Fruit fly (Drosophila melanogaster) whole organism, prepupa: ENCODE data around the gene ddbt.

Experiments
- Blimp-1 ChIP-seq: fragments of 200-800 bp; sonication (Bioruptor generic); optimal IDR thresholded peaks from 3 replicates; lab custom pipeline; 2017; ENCODE audit warnings: missing biosample characterization, missing genetic modification characterization, mild to moderate bottlenecking, moderate library complexity, missing genetic modification reagents
- CG10669 ChIP-seq: fragments of 200-800 bp; sonication (Bioruptor generic); optimal IDR thresholded peaks from 3 replicates; lab custom pipeline; 2018; ENCODE audit warnings: missing biosample characterization, mild to moderate bottlenecking, missing genetic modification characterization, moderate library complexity
- CG11762 ChIP-seq: fragments of 200-800 bp; sonication (Bioruptor generic); optimal IDR thresholded peaks from 3 replicates; lab custom pipeline; 2016; ENCODE audit warnings: missing biosample characterization, missing genetic modification characterization; ENCODE audit not compliant: insufficient read depth
- CG11902 ChIP-seq: fragments of 200-800 bp; sonication (Bioruptor generic); optimal IDR thresholded peaks from 3 replicates; lab custom pipeline; 2016; ENCODE audit warnings: missing biosample characterization, missing genetic modification characterization
- CG15336 ChIP-seq: fragments of 200-800 bp; sonication (Bioruptor generic); IDR thresholded peaks from 2 replicates; pipeline ENCODE4 v1.3.6; 2022; ENCODE audit warnings: missing biosample characterization, missing genetic modification characterization
- CG1621 ChIP-seq: fragments of 200-800 bp; sonication (Bioruptor generic); optimal IDR thresholded peaks from 3 replicates; lab custom pipeline; 2018; ENCODE audit warnings: missing biosample characterization, mild to moderate bottlenecking, missing genetic modification characterization
- CG16779 ChIP-seq: fragments of 200-800 bp; sonication (Bioruptor generic); optimal IDR thresholded peaks from 3 replicates; lab custom pipeline; 2017; ENCODE audit warnings: missing biosample characterization, mild to moderate bottlenecking, missing genetic modification characterization
- CG3032 ChIP-seq: fragments of 200-800 bp; optimal IDR thresholded peaks from 2 replicates; lab custom pipeline; 2019; ENCODE audit warnings: missing biosample characterization, mild to moderate bottlenecking, missing genetic modification characterization, moderate library complexity
- CG32006 ChIP-seq: fragments of 200-800 bp; sonication (Bioruptor generic); optimal IDR thresholded peaks from 3 replicates; lab custom pipeline; 2017; ENCODE audit warnings: missing biosample characterization, mild to moderate bottlenecking, missing genetic modification characterization
- CG34406 ChIP-seq: fragments of 200-800 bp; sonication (Bioruptor generic); optimal IDR thresholded peaks from 3 replicates; lab custom pipeline; 2016; ENCODE audit warnings: missing biosample characterization, missing genetic modification characterization
- CG3919 ChIP-seq: fragments of 200-800 bp; sonication (Bioruptor generic); optimal IDR thresholded peaks from 3 replicates; lab custom pipeline; 2016; ENCODE audit warnings: missing biosample characterization, missing genetic modification characterization
- CG4318 ChIP-seq: fragments of 200-800 bp; sonication (Bioruptor generic); optimal IDR thresholded peaks from 3 replicates; lab custom pipeline; 2017; ENCODE audit warnings: missing biosample characterization, mild to moderate bottlenecking, missing genetic modification characterization
- CG6163 ChIP-seq: fragments of 200-800 bp; sonication (Bioruptor generic); IDR thresholded peaks from 3 replicates; pipeline ENCODE4 v1.3.6; 2022; ENCODE audit warnings: missing biosample characterization, missing genetic modification characterization
- CG6792 ChIP-seq: fragments of 200-800 bp; sonication (Bioruptor generic); optimal IDR thresholded peaks from 3 replicates; lab custom pipeline; 2016; ENCODE audit warnings: missing biosample characterization, missing genetic modification characterization
- CG6808 ChIP-seq: fragments of 200-800 bp; sonication (Bioruptor generic); optimal IDR thresholded peaks from 3 replicates; lab custom pipeline; 2017; ENCODE audit warnings: missing biosample characterization, missing genetic modification characterization, mild to moderate bottlenecking, moderate library complexity, missing genetic modification reagents
- CG6854 ChIP-seq: fragments of 200-800 bp; sonication (Bioruptor generic); optimal IDR thresholded peaks from 2 replicates; lab custom pipeline; 2017; ENCODE audit warnings: missing biosample characterization, mild to moderate bottlenecking, missing genetic modification characterization
- CG7368 ChIP-seq: fragments of 200-800 bp; sonication (Bioruptor generic); optimal IDR thresholded peaks from 3 replicates; lab custom pipeline; 2016; ENCODE audit warnings: missing biosample characterization, missing genetic modification characterization
- CG8632 ChIP-seq: fragments of 200-800 bp; sonication (Bioruptor generic); optimal IDR thresholded peaks from 3 replicates; lab custom pipeline; 2016; ENCODE audit warnings: missing biosample characterization, missing genetic modification characterization
- CG9139 ChIP-seq: fragments of 200-800 bp; sonication (Bioruptor generic); optimal IDR thresholded peaks from 3 replicates; lab custom pipeline; 2017; ENCODE audit warnings: missing biosample characterization, mild to moderate bottlenecking, missing genetic modification characterization
- Eip78C ChIP-seq: fragments of 200-800 bp; sonication (Bioruptor generic); peaks from one replicate; lab custom pipeline; 2016; ENCODE audit warnings: missing biosample characterization, missing genetic modification characterization
- Ets21C ChIP-seq: fragments of 200-800 bp; sonication (Bioruptor generic); optimal IDR thresholded peaks from 3 replicates; lab custom pipeline; 2016; ENCODE audit warnings: missing biosample characterization, missing genetic modification characterization
- Gug ChIP-seq: fragments of 200-800 bp; sonication (Bioruptor generic); IDR thresholded peaks from 2 replicates; pipeline ENCODE4 v1.3.6; 2022; ENCODE audit warnings: missing biosample characterization, missing genetic modification characterization
- Hr4 ChIP-seq: fragments of 200-800 bp; sonication (Bioruptor generic); optimal IDR thresholded peaks from 3 replicates; lab custom pipeline; 2016; ENCODE audit warnings: missing biosample characterization, missing genetic modification characterization
- Lpt ChIP-seq: fragments of 200-800 bp; sonication (Bioruptor generic); optimal IDR thresholded peaks from 3 replicates; lab custom pipeline; 2016; ENCODE audit warnings: missing biosample characterization, missing genetic modification characterization
- Sox102F ChIP-seq: fragments of 200-800 bp; sonication (Bioruptor generic); optimal IDR thresholded peaks from 2 replicates; lab custom pipeline; 2016; ENCODE audit warnings: missing biosample characterization, mild to moderate bottlenecking, missing genetic modification characterization
- Sox14 ChIP-seq: fragments of 200-800 bp; sonication (Bioruptor generic); optimal IDR thresholded peaks from 3 replicates; lab custom pipeline; 2016; ENCODE audit warnings: missing biosample characterization, missing genetic modification characterization
- Sox15 ChIP-seq: fragments of 200-800 bp; sonication (Bioruptor generic); optimal IDR thresholded peaks from 3 replicates; lab custom pipeline; 2016; ENCODE audit warnings: missing biosample characterization, missing genetic modification characterization
- achi ChIP-seq: fragments of 200-800 bp; sonication (Bioruptor generic); optimal IDR thresholded peaks from 3 replicates; lab custom pipeline; 2016; ENCODE audit warnings: missing biosample characterization, missing genetic modification characterization
- acj6 ChIP-seq: fragments of 200-800 bp; sonication (Bioruptor generic); optimal IDR thresholded peaks from 3 replicates; lab custom pipeline; 2016; ENCODE audit warnings: missing biosample characterization, missing genetic modification characterization
- cyc ChIP-seq: fragments of 200-800 bp; sonication (Bioruptor generic); optimal IDR thresholded peaks from 3 replicates; lab custom pipeline; 2016; ENCODE audit warnings: missing biosample characterization, missing genetic modification characterization
- dac ChIP-seq: fragments of 200-800 bp; sonication (Bioruptor generic); optimal IDR thresholded peaks from 2 replicates; lab custom pipeline; 2017; ENCODE audit warnings: missing biosample characterization, mild to moderate bottlenecking, missing genetic modification characterization
- dsx ChIP-seq: fragments of 200-800 bp; optimal IDR thresholded peaks from 3 replicates; lab custom pipeline; 2019; ENCODE audit warnings: missing biosample characterization, mild to moderate bottlenecking, missing genetic modification characterization, moderate library complexity; ENCODE audit not compliant: poor library complexity, severe bottlenecking
- eg ChIP-seq: fragments of 200-800 bp; sonication (Bioruptor generic); IDR thresholded peaks from 3 replicates; pipeline ENCODE4 v1.3.6; 2022; ENCODE audit warnings: missing biosample characterization, missing genetic modification characterization
- fd59A ChIP-seq: fragments of 200-800 bp; sonication (Bioruptor generic); optimal IDR thresholded peaks from 2 replicates; lab custom pipeline; 2017; ENCODE audit warnings: missing biosample characterization, mild to moderate bottlenecking, missing genetic modification characterization, missing genetic modification reagents
- fkh ChIP-seq: fragments of 200-800 bp; sonication (Bioruptor generic); optimal IDR thresholded peaks from 3 replicates; lab custom pipeline; 2017; ENCODE audit warnings: missing biosample characterization, mild to moderate bottlenecking, missing genetic modification characterization, moderate library complexity
- lz ChIP-seq: fragments of 200-800 bp; sonication (Bioruptor generic); optimal IDR thresholded peaks from 3 replicates; lab custom pipeline; 2016; ENCODE audit warnings: missing biosample characterization, missing genetic modification characterization
- pdm3 ChIP-seq: fragments of 200-800 bp; sonication (Bioruptor generic); optimal IDR thresholded peaks from 3 replicates; lab custom pipeline; 2016; ENCODE audit warnings: missing biosample characterization, missing genetic modification characterization
- ss ChIP-seq, 2 experiments: fragments of 200-800 bp; sonication (Bioruptor generic); optimal IDR thresholded peaks; 2 replicates in 1 of 2; 3 replicates in 1 of 2; lab custom pipeline; 2017 to 2018; ENCODE audit warnings: mild to moderate bottlenecking in 2 of 2, missing biosample characterization in 2 of 2, missing genetic modification characterization in 2 of 2, moderate library complexity in 1 of 2
- svp ChIP-seq: fragments of 200-800 bp; sonication (Bioruptor generic); peaks from one replicate; lab custom pipeline; 2016; ENCODE audit warnings: missing biosample characterization, missing genetic modification characterization
- vri ChIP-seq: fragments of 200-800 bp; sonication (Bioruptor generic); optimal IDR thresholded peaks from 3 replicates; lab custom pipeline; 2016; ENCODE audit warnings: missing biosample characterization, mild to moderate bottlenecking, missing genetic modification characterization

The ddbt gene

DNA sequence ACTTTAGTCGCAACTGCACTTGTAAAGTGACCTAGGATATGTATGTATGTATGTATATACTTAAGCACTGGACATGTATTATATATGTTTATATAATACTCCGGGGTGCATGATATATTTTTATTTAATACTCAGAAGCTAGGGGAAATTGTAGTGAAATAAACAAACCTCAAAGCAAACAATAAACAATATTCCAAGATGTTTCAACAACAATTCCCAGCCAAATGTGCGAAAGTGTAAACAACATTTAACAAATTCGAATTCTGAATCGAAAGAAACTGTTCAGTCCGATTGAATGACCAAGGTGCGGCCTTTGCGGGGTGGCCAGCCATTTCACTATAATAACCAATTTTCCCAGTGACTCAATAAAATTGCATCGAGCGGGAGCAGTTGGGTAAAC is 23.2 kb downstream of the ddbt start:
- TF ChIP-seq svp (GFP tag; lab: Kevin White, UChicago) (no peak), dsx (GFP tag; lab: Kevin White, UChicago) (no peak), Blimp-1 (no peak), fd59A (GFP tag; lab: Kevin White, UChicago) (no peak), Sox14 (GFP tag; lab: Kevin White, UChicago) (no peak), dac (GFP tag; lab: Kevin White, UChicago) (no peak), CG15336 (GFP tag; lab: Robert Waterston, UW) (no peak), CG4318 (GFP tag; lab: Kevin White, UChicago) (no peak), Ets21C (GFP tag; lab: Kevin White, UChicago) (no peak), cyc (GFP tag; lab: Kevin White, UChicago) (no peak), CG10669 (GFP tag; lab: Kevin White, UChicago) (no peak), CG6808 (GFP tag; lab: Kevin White, UChicago) (no peak), fkh (GFP tag; lab: Kevin White, UChicago) (no peak), vri (GFP tag; lab: Kevin White, UChicago) (no peak), eg (GFP tag; lab: Robert Waterston, UW) (no peak), CG6854 (GFP tag; lab: Kevin White, UChicago) (no peak), CG3919 (GFP tag; lab: Kevin White, UChicago) (no peak)

DNA sequence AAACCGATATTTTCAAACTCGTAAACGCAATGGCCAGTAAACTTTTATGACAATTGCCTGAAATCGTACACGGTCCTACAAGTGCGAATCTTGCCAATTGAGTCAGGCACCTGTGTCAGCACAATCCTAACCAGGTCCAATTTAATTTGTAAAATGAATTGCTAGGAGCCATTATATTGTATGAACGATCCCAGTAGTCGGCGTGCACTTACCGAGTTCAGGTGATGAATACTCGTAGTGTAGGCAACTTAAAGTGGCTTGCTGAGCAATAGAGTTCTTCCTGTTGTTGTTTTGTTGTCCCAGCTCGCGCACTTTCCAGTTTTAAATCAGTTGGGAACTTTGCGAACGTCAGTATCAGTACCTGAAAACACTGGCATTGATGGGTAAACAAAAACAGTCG is 23.7 kb downstream of the ddbt start:
- TF ChIP-seq Sox15 (no peak), CG34406 (GFP tag; lab: Kevin White, UChicago) (no peak), CG15336 (GFP tag; lab: Robert Waterston, UW) (no peak), CG32006 (GFP tag; lab: Kevin White, UChicago) (no peak), CG16779 (no peak), CG3032 (no peak), CG6854 (GFP tag; lab: Kevin White, UChicago) (no peak), achi (no peak), vri (GFP tag; lab: Kevin White, UChicago) (no peak), acj6 (GFP tag; lab: Kevin White, UChicago) (no peak), CG11902 (GFP tag; lab: Kevin White, UChicago) (no peak), CG6792 (GFP tag; lab: Kevin White, UChicago) (no peak), pdm3 (GFP tag; lab: Kevin White, UChicago) (no peak), Hr4 (no peak), Eip78C (GFP tag; lab: Kevin White, UChicago) (no peak), Sox102F (GFP tag; lab: Kevin White, UChicago) (no peak), ss (GFP tag; optimal IDR thresholded peaks at IDR 0.05; lab: Kevin White, UChicago) (no peak), CG3919 (GFP tag; lab: Kevin White, UChicago) (no peak), CG7368 (no peak)

DNA sequence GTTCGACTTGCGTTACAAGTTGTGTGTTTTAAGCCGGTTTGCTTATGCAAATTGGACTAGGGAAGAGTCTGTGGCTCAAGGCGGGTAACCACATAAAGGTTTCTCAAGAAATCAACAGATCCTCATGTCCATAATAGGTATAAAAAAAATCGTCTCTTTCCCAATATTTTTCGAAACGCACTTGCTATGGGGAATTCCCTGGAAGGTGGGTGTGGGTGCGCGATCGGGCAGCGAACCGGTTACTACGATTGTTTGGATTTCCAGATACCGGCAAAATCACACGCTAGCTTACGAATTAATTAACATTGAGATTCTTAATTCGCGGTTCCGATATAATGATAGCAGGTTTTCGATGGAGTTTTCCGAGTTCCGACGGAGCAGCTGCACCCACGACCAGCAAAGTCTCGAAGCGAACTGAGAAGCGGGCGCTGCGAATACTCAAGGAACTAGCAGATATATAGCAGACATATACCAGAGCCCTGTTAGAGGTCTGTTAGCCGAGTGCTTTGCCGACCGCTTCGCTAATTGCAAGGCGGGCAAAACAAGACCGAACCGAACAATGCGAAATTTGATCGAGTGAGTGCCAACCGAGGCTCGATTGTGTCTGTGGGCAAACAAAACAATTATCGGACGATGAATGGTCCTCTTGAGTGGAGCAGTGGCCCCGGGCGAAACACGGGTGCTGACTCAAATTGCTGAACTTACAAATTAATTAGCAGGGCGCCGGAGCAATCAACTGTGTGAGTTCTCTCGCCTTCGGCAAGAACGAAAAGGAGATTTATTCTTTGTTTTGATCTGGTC is 24.4 kb downstream of the ddbt start:
- TF ChIP-seq CG6163 (peak; percentile 52; the same call in 2 of the 3 replicates), CG15336 (GFP tag; lab: Robert Waterston, UW) (peak; percentile 19; the same call in 1 of the 2 replicates), lz (GFP tag; lab: Kevin White, UChicago) (no peak), CG9139 (GFP tag; lab: Kevin White, UChicago) (no peak), CG1621 (no peak), CG6808 (GFP tag; lab: Kevin White, UChicago) (no peak), Eip78C (GFP tag; lab: Kevin White, UChicago) (peak; percentile 27), Lpt (GFP tag; lab: Kevin White, UChicago) (no peak), Gug (GFP tag; lab: Robert Waterston, UW) (no peak), CG8632 (GFP tag; lab: Kevin White, UChicago) (no peak), CG11762 (GFP tag; lab: Kevin White, UChicago) (no peak), ss (GFP tag; optimal IDR thresholded peaks at IDR 0.05; lab: Kevin White, UChicago) (peak in 1 of 2 experiments; percentile 10)
